Fruit fly (Drosophila melanogaster) whole organism, embryonic: ENCODE measurements around the gene CG15160.

Experiments
- Atf3 ChIP-seq: fragments of 200-800 bp; sonication (Bioruptor generic); optimal IDR thresholded peaks from 3 replicates; lab custom pipeline; 2016; ENCODE audit warnings: missing biosample characterization, missing genetic modification characterization
- BtbVII ChIP-seq: fragments of 200-800 bp; sonication (Bioruptor generic); optimal IDR thresholded peaks from 3 replicates; lab custom pipeline; 2017; ENCODE audit warnings: missing biosample characterization, mild to moderate bottlenecking, missing genetic modification characterization
- C15 ChIP-seq: fragments of 200-800 bp; sonication (Bioruptor generic); IDR thresholded peaks from 3 replicates; pipeline ENCODE4 v1.3.6; 2022; ENCODE audit warnings: missing biosample characterization, missing genetic modification characterization
- CG10431 ChIP-seq: fragments of 200-800 bp; sonication (Bioruptor generic); optimal IDR thresholded peaks from 3 replicates; lab custom pipeline; 2018; ENCODE audit warnings: missing biosample characterization, mild to moderate bottlenecking, missing genetic modification characterization
- CG10543 ChIP-seq: fragments of 200-800 bp; sonication (Bioruptor generic); optimal IDR thresholded peaks from 3 replicates; lab custom pipeline; 2017; ENCODE audit warnings: missing biosample characterization, mild to moderate bottlenecking, missing genetic modification characterization, moderate library complexity
- CG12942 ChIP-seq: fragments of 200-800 bp; sonication (Bioruptor generic); optimal IDR thresholded peaks from 3 replicates; lab custom pipeline; 2016; ENCODE audit warnings: missing biosample characterization, missing genetic modification characterization
- CG15011 ChIP-seq: fragments of 200-800 bp; sonication (Bioruptor generic); optimal IDR thresholded peaks from 3 replicates; lab custom pipeline; 2018; ENCODE audit warnings: missing biosample characterization, mild to moderate bottlenecking, missing genetic modification characterization
- CG1529 ChIP-seq: fragments of 200-800 bp; sonication (Bioruptor generic); optimal IDR thresholded peaks from 3 replicates; lab custom pipeline; 2018; ENCODE audit warnings: missing biosample characterization, missing genetic modification characterization
- CG15514 ChIP-seq: fragments of 200-800 bp; sonication (Bioruptor generic); optimal IDR thresholded peaks from 3 replicates; lab custom pipeline; 2017; ENCODE audit warnings: missing biosample characterization, missing genetic modification characterization, mild to moderate bottlenecking, moderate library complexity, missing genetic modification reagents
- CG17568 ChIP-seq: fragments of 200-800 bp; sonication (Bioruptor generic); optimal IDR thresholded peaks from 2 replicates; lab custom pipeline; 2018; ENCODE audit warnings: missing biosample characterization, mild to moderate bottlenecking, missing genetic modification characterization, moderate library complexity
- CG18262 ChIP-seq: fragments of 200-800 bp; optimal IDR thresholded peaks from 3 replicates; lab custom pipeline; 2019; ENCODE audit warnings: missing biosample characterization, mild to moderate bottlenecking, missing genetic modification characterization, moderate library complexity
- CG18619 ChIP-seq: fragments of 200-800 bp; sonication (Bioruptor generic); optimal IDR thresholded peaks from 3 replicates; lab custom pipeline; 2017; ENCODE audit warnings: missing biosample characterization, mild to moderate bottlenecking, missing genetic modification characterization
- CG2116 ChIP-seq: fragments of 200-800 bp; sonication (Bioruptor generic); optimal IDR thresholded peaks from 3 replicates; lab custom pipeline; 2018; ENCODE audit warnings: missing biosample characterization, mild to moderate bottlenecking, missing genetic modification characterization
- CG2202 ChIP-seq: fragments of 200-800 bp; sonication (Bioruptor generic); optimal IDR thresholded peaks from 2 replicates; lab custom pipeline; 2018; ENCODE audit warnings: missing biosample characterization, mild to moderate bottlenecking, missing genetic modification characterization
- CG3281 ChIP-seq: fragments of 200-800 bp; sonication (Bioruptor generic); optimal IDR thresholded peaks from 3 replicates; lab custom pipeline; 2017; ENCODE audit warnings: missing biosample characterization, mild to moderate bottlenecking, missing genetic modification characterization
- CG33213 ChIP-seq: fragments of 200-800 bp; sonication (Bioruptor generic); optimal IDR thresholded peaks from 3 replicates; lab custom pipeline; 2016; ENCODE audit warnings: missing biosample characterization, missing genetic modification characterization
- CG33557 ChIP-seq: fragments of 200-800 bp; sonication (Bioruptor generic); optimal IDR thresholded peaks from 2 replicates; lab custom pipeline; 2019; ENCODE audit warnings: missing biosample characterization, mild to moderate bottlenecking, missing genetic modification characterization, moderate library complexity
- CG4730 ChIP-seq: fragments of 200-800 bp; sonication (Bioruptor generic); IDR thresholded peaks from 2 replicates; pipeline ENCODE4 v1.3.6; 2022; ENCODE audit warnings: missing biosample characterization, missing genetic modification characterization
- CG5245 ChIP-seq: fragments of 200-800 bp; sonication (Bioruptor generic); optimal IDR thresholded peaks from 3 replicates; lab custom pipeline; 2016; ENCODE audit warnings: missing biosample characterization, missing genetic modification characterization
- CG7839 ChIP-seq: fragments of 200-800 bp; sonication (Bioruptor generic); optimal IDR thresholded peaks from 3 replicates; lab custom pipeline; 2018; ENCODE audit warnings: missing biosample characterization, mild to moderate bottlenecking, missing genetic modification characterization, moderate library complexity
- CG9932 ChIP-seq: fragments of 200-800 bp; sonication (Bioruptor generic); IDR thresholded peaks from 2 replicates; pipeline ENCODE4 v1.3.6; 2022; ENCODE audit warnings: missing biosample characterization, missing genetic modification characterization
- Chrac-16 ChIP-seq: fragments of 200-800 bp; sonication (Bioruptor generic); optimal IDR thresholded peaks from 3 replicates; lab custom pipeline; 2016; ENCODE audit warnings: missing biosample characterization, missing genetic modification characterization
- Dfd ChIP-seq, 2 experiments: fragments of >200 bp; optimal IDR thresholded peaks; 2 replicates each; lab custom pipeline; 2017; ENCODE audit warnings: missing biosample characterization in 2 of 2, missing genetic modification characterization in 2 of 2
- GATAe ChIP-seq: fragments of 200-800 bp; sonication (Bioruptor generic); conservative IDR thresholded peaks from 2 replicates; pipeline ENCODE4 v1.3.6; 2022; ENCODE audit warnings: missing biosample characterization, missing genetic modification characterization
- HLH4C ChIP-seq: fragments of 200-800 bp; sonication (Bioruptor generic); IDR thresholded peaks from 3 replicates; pipeline ENCODE4 v1.3.6; 2022; ENCODE audit warnings: missing biosample characterization, missing genetic modification characterization; ENCODE audit not compliant: partially characterized antibody
- PHDP ChIP-seq: fragments of 200-800 bp; sonication (Bioruptor generic); optimal IDR thresholded peaks from 3 replicates; lab custom pipeline; 2018; ENCODE audit warnings: missing biosample characterization, mild to moderate bottlenecking, missing genetic modification characterization, moderate library complexity
- Poxn ChIP-seq: fragments of 200-800 bp; sonication (Bioruptor generic); IDR thresholded peaks from 2 replicates; pipeline ENCODE4 v1.3.6; 2022; ENCODE audit warnings: missing biosample characterization, missing genetic modification characterization
- Six4 ChIP-seq: fragments of 200-800 bp; sonication (Bioruptor generic); optimal IDR thresholded peaks from 2 replicates; lab custom pipeline; 2016; ENCODE audit warnings: missing biosample characterization, missing genetic modification characterization
- ase ChIP-seq: fragments of 200-800 bp; sonication (Bioruptor generic); IDR thresholded peaks from 3 replicates; pipeline ENCODE4 v1.3.6; 2022; ENCODE audit warnings: missing biosample characterization, missing genetic modification characterization
- bsh ChIP-seq, 2 experiments: fragments of 200-800 bp; sonication (Bioruptor generic); optimal IDR thresholded peaks; 2 replicates each; lab custom pipeline; 2017 to 2018; ENCODE audit warnings: mild to moderate bottlenecking in 2 of 2, missing biosample characterization in 2 of 2, missing genetic modification characterization in 2 of 2, moderate library complexity in 1 of 2
- cas ChIP-seq: fragments of 200-800 bp; sonication (Bioruptor generic); IDR thresholded peaks from 2 replicates; pipeline ENCODE4 v1.3.6; 2022; ENCODE audit warnings: missing biosample characterization, missing genetic modification characterization
- chif ChIP-seq, 2 experiments: fragments of 200-800 bp; sonication (Bioruptor generic); optimal IDR thresholded peaks; 3 replicates each; lab custom pipeline; 2016; ENCODE audit warnings: missing biosample characterization in 2 of 2, missing genetic modification characterization in 2 of 2
- ci ChIP-seq: fragments of 200-800 bp; sonication (Bioruptor generic); IDR thresholded peaks from 3 replicates; pipeline ENCODE4 v1.3.6; 2022; ENCODE audit warnings: missing biosample characterization, missing genetic modification characterization
- dm ChIP-seq: fragments of 200-800 bp; sonication (Bioruptor generic); optimal IDR thresholded peaks from 3 replicates; lab custom pipeline; 2016; ENCODE audit warnings: missing biosample characterization, missing genetic modification characterization
- eve ChIP-seq, 2 experiments: fragments of >200 bp; optimal IDR thresholded peaks; 2 replicates each; lab custom pipeline; 2017; ENCODE audit warnings: missing biosample characterization in 2 of 2, missing genetic modification characterization in 2 of 2
- eyg ChIP-seq: fragments of 200-800 bp; sonication (Bioruptor generic); optimal IDR thresholded peaks from 3 replicates; lab custom pipeline; 2016; ENCODE audit warnings: missing biosample characterization, missing genetic modification characterization
- ftz-f1 ChIP-seq: fragments of 200-800 bp; sonication (Bioruptor generic); optimal IDR thresholded peaks from 2 replicates; lab custom pipeline; 2016; ENCODE audit warnings: missing biosample characterization, missing genetic modification characterization
- gcm2 ChIP-seq: fragments of 200-800 bp; sonication (Bioruptor generic); optimal IDR thresholded peaks from 2 replicates; lab custom pipeline; 2016; ENCODE audit warnings: missing biosample characterization, missing genetic modification characterization
- gsb ChIP-seq: fragments of 200-800 bp; sonication (Bioruptor generic); IDR thresholded peaks from 2 replicates; pipeline ENCODE4 v1.3.6; 2022; ENCODE audit warnings: missing biosample characterization, missing genetic modification characterization
- ham ChIP-seq: fragments of 200-800 bp; sonication (Bioruptor generic); IDR thresholded peaks from 2 replicates; pipeline ENCODE4 v1.3.6; 2022; ENCODE audit warnings: missing biosample characterization, missing genetic modification characterization
- insv ChIP-seq, 2 experiments: fragments of 200-800 bp; sonication (Bioruptor generic); optimal IDR thresholded peaks; 3 replicates each; lab custom pipeline; 2016 to 2018; ENCODE audit warnings: missing biosample characterization in 2 of 2, missing genetic modification characterization in 2 of 2
- inv ChIP-seq: fragments of 200-800 bp; sonication (Bioruptor generic); IDR thresholded peaks from 2 replicates; pipeline ENCODE4 v1.3.6; 2022; ENCODE audit warnings: missing biosample characterization, missing genetic modification characterization; ENCODE audit not compliant: partially characterized antibody
- phol ChIP-seq: fragments of 200-800 bp; sonication (Bioruptor generic); optimal IDR thresholded peaks from 3 replicates; lab custom pipeline; 2018; ENCODE audit warnings: missing biosample characterization, mild to moderate bottlenecking, missing genetic modification characterization, moderate library complexity
- pita ChIP-seq: fragments of 200-800 bp; sonication (Bioruptor generic); optimal IDR thresholded peaks from 2 replicates; lab custom pipeline; 2017; ENCODE audit warnings: missing biosample characterization, mild to moderate bottlenecking, missing genetic modification characterization
- repo ChIP-seq: fragments of 200-800 bp; sonication (Bioruptor generic); optimal IDR thresholded peaks from 2 replicates; lab custom pipeline; 2016; ENCODE audit warnings: missing biosample characterization, missing genetic modification characterization
- sens ChIP-seq: fragments of 200-800 bp; sonication (Bioruptor generic); peaks from one replicate; lab custom pipeline; 2016; ENCODE audit warnings: missing biosample characterization, missing genetic modification characterization
- slbo ChIP-seq: fragments of 200-800 bp; sonication (Bioruptor generic); IDR thresholded peaks from 2 replicates; pipeline ENCODE4 v1.3.6; 2022; ENCODE audit warnings: missing biosample characterization, missing genetic modification characterization
- tio ChIP-seq: fragments of 200-800 bp; sonication (Bioruptor generic); optimal IDR thresholded peaks from 2 replicates; lab custom pipeline; 2017; ENCODE audit warnings: missing biosample characterization, missing genetic modification characterization, inconsistent platforms
- tx ChIP-seq: fragments of 200-800 bp; sonication (Bioruptor generic); optimal IDR thresholded peaks from 2 replicates; lab custom pipeline; 2016; ENCODE audit warnings: missing biosample characterization, missing genetic modification characterization
- vfl ChIP-seq: fragments of 200-800 bp; sonication (Bioruptor generic); optimal IDR thresholded peaks from 2 replicates; lab custom pipeline; 2016; ENCODE audit warnings: missing biosample characterization, missing genetic modification characterization
- wek ChIP-seq: fragments of 200-800 bp; sonication (Bioruptor generic); optimal IDR thresholded peaks from 3 replicates; lab custom pipeline; 2018; ENCODE audit warnings: missing biosample characterization, mild to moderate bottlenecking, missing genetic modification characterization, moderate library complexity
- z ChIP-seq: fragments of 200-800 bp; sonication (Bioruptor generic); IDR thresholded peaks from 3 replicates; pipeline ENCODE4 v1.3.6; 2022; ENCODE audit warnings: missing biosample characterization, missing genetic modification characterization

The CG15160 gene

DNA sequence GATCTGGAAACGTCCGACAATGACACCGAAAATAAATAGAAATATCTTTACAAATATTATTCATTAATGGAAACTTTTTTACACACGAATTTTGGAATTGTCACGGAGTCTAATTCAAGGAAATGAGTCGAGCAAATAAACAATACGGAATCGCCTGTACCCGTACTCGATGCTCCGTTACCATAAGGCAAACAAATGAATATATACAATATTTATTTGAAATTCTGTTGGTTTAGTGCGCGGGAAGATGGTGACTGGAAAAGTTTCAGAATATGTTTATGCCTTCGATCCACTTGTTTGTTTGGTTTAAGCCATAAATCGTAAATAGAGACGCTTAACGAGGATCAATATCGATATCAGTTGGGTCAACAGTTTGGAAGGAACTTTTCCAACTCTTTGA lies 34.3 kb upstream of the CG15160 start (continued):
- TF ChIP-seq ase (no peak), CG12942 (GFP tag; lab: Kevin White, UChicago) (no peak), vfl (GFP tag; lab: Kevin White, UChicago) (no peak), ftz-f1 (GFP tag; lab: Kevin White, UChicago) (no peak), CG15514 (GFP tag; lab: Kevin White, UChicago) (peak; percentile 23), CG4730 (no peak), tx (GFP tag; lab: Kevin White, UChicago) (no peak), CG33213 (no peak), inv (GFP tag; lab: Robert Waterston, UW) (no peak), Six4 (GFP tag; lab: Kevin White, UChicago) (no peak), CG10431 (GFP tag; lab: Kevin White, UChicago) (no peak), cas (GFP tag; lab: Robert Waterston, UW) (no peak), Chrac-16 (GFP tag; lab: Kevin White, UChicago) (no peak), CG2116 (peak; percentile 8), sens (GFP tag; lab: Kevin White, UChicago) (peak; percentile 73), gsb (GFP tag; lab: Robert Waterston, UW) (no peak), pita (no peak), slbo (GFP tag; lab: Robert Waterston, UW) (no peak), Dfd (GFP tag; optimal IDR thresholded peaks at IDR 0.05; lab: Kevin White, UChicago) (no peak), repo (no peak), phol (tag; lab: Kevin White, UChicago) (no peak), dm (GFP tag; lab: Kevin White, UChicago) (no peak), PHDP (tag; lab: Kevin White, UChicago) (peak; percentile 48), CG15011 (GFP tag; lab: Kevin White, UChicago) (peak; percentile 11), C15 (GFP tag; lab: Robert Waterston, UW) (no peak), CG1529 (GFP tag; lab: Kevin White, UChicago) (no peak), gcm2 (no peak), CG18262 (tag; lab: Kevin White, UChicago) (peak; percentile 13), CG9932 (GFP tag; lab: Robert Waterston, UW) (no peak), Poxn (peak; percentile 22; the same call in 1 of the 2 replicates), GATAe (GFP tag; lab: Robert Waterston, UW) (no peak), ham (no peak), ci (GFP tag; lab: Robert Waterston, UW) (no peak), eyg (GFP tag; lab: Kevin White, UChicago) (no peak), tio (GFP tag; lab: Kevin White, UChicago) (no peak), CG3281 (GFP tag; lab: Kevin White, UChicago) (peak; percentile 20), bsh (GFP tag; optimal IDR thresholded peaks at IDR 0.05; lab: Kevin White, UChicago) (peak in 1 of 2 experiments; percentile 6), CG33557 (GFP tag; lab: Kevin White, UChicago) (peak; percentile 42), CG17568 (GFP tag; lab: Kevin White, UChicago) (peak; percentile 1), CG2202 (peak; percentile 43), CG10543 (peak; percentile 6), BtbVII (peak; percentile 19), z (GFP tag; lab: Robert Waterston, UW) (0 out of 3 replicates have a peak, but pooled peaks have one; percentile 24), CG5245 (no peak), CG18619 (GFP tag; lab: Kevin White, UChicago) (no peak), eve (GFP tag; optimal IDR thresholded peaks at IDR 0.05; lab: Kevin White, UChicago) (no peak), CG7839 (tag; lab: Kevin White, UChicago) (no peak), HLH4C (GFP tag; lab: Robert Waterston, UW) (no peak), Atf3 (GFP tag; lab: Kevin White, UChicago) (no peak), wek (GFP tag; lab: Kevin White, UChicago) (no peak), chif (GFP tag; optimal IDR thresholded peaks at IDR 0.05; lab: Kevin White, UChicago) (no peak), insv (GFP tag; optimal IDR thresholded peaks at IDR 0.05; lab: Kevin White, UChicago) (no peak)
